Fruit fly (Drosophila melanogaster) whole organism, embryonic: ENCODE results near the gene mus101.

Experiments
- ATbp ChIP-seq: fragments of 200-800 bp; sonication (Bioruptor generic); optimal IDR thresholded peaks from 2 replicates; lab custom pipeline; 2017; ENCODE audit warnings: missing biosample characterization, mild to moderate bottlenecking, missing genetic modification characterization, missing genetic modification reagents
- Atf3 ChIP-seq: fragments of 200-800 bp; sonication (Bioruptor generic); optimal IDR thresholded peaks from 3 replicates; lab custom pipeline; 2016; ENCODE audit warnings: missing biosample characterization, missing genetic modification characterization
- Bgb ChIP-seq: fragments of 200-800 bp; sonication (Bioruptor generic); IDR thresholded peaks from 2 replicates; pipeline ENCODE4 v1.3.6; 2022; ENCODE audit warnings: missing biosample characterization, missing genetic modification characterization; ENCODE audit not compliant: partially characterized antibody
- Bteb2 ChIP-seq: fragments of 200-800 bp; sonication (Bioruptor generic); optimal IDR thresholded peaks from 2 replicates; lab custom pipeline; 2016; ENCODE audit warnings: missing biosample characterization, missing genetic modification characterization
- CG10654 ChIP-seq: fragments of 200-800 bp; sonication (Bioruptor generic); optimal IDR thresholded peaks from 2 replicates; lab custom pipeline; 2016; ENCODE audit warnings: missing biosample characterization, missing genetic modification characterization
- CG11398 ChIP-seq: fragments of 200-800 bp; sonication (Bioruptor generic); optimal IDR thresholded peaks from 2 replicates; lab custom pipeline; 2016; ENCODE audit warnings: missing biosample characterization, missing genetic modification characterization
- CG12071 ChIP-seq: fragments of 200-800 bp; sonication (Bioruptor generic); optimal IDR thresholded peaks from 3 replicates; lab custom pipeline; 2018; ENCODE audit warnings: missing biosample characterization, mild to moderate bottlenecking, missing genetic modification characterization
- CG13624 ChIP-seq: fragments of 200-800 bp; sonication (Bioruptor generic); optimal IDR thresholded peaks from 2 replicates; lab custom pipeline; 2016; ENCODE audit warnings: missing biosample characterization, missing genetic modification characterization
- CG13894 ChIP-seq: fragments of 200-800 bp; sonication (Bioruptor generic); optimal IDR thresholded peaks from 3 replicates; lab custom pipeline; 2018; ENCODE audit warnings: missing biosample characterization, mild to moderate bottlenecking, missing genetic modification characterization, moderate library complexity
- CG14050 ChIP-seq: fragments of 200-800 bp; sonication (Bioruptor generic); IDR thresholded peaks from 3 replicates; pipeline ENCODE4 v1.3.6; 2022; ENCODE audit warnings: missing biosample characterization, missing genetic modification characterization
- CG14710 ChIP-seq: fragments of 200-800 bp; sonication (Bioruptor generic); optimal IDR thresholded peaks from 3 replicates; lab custom pipeline; 2019; ENCODE audit warnings: missing biosample characterization, mild to moderate bottlenecking, missing genetic modification characterization, moderate library complexity
- CG15601 ChIP-seq: fragments of 200-800 bp; sonication (Bioruptor generic); optimal IDR thresholded peaks from 3 replicates; lab custom pipeline; 2019; ENCODE audit warnings: missing biosample characterization, mild to moderate bottlenecking, missing genetic modification characterization, moderate library complexity
- CG17612 ChIP-seq: fragments of 200-800 bp; sonication (Bioruptor generic); IDR thresholded peaks from 2 replicates; pipeline ENCODE4 v1.3.6; 2022; ENCODE audit warnings: missing biosample characterization, missing genetic modification characterization
- CG18619 ChIP-seq: fragments of 200-800 bp; sonication (Bioruptor generic); optimal IDR thresholded peaks from 3 replicates; lab custom pipeline; 2017; ENCODE audit warnings: missing biosample characterization, mild to moderate bottlenecking, missing genetic modification characterization
- CG2129 ChIP-seq: fragments of 200-800 bp; sonication (Bioruptor generic); IDR thresholded peaks from 2 replicates; pipeline ENCODE4 v1.3.6; 2022; ENCODE audit warnings: missing biosample characterization, missing genetic modification characterization; ENCODE audit not compliant: partially characterized antibody
- CG31365 ChIP-seq: fragments of 200-800 bp; sonication (Bioruptor generic); optimal IDR thresholded peaks from 2 replicates; lab custom pipeline; 2018; ENCODE audit warnings: missing biosample characterization, mild to moderate bottlenecking, missing genetic modification characterization
- CG32532 ChIP-seq: fragments of 200-800 bp; sonication (Bioruptor generic); IDR thresholded peaks from 2 replicates; pipeline ENCODE4 v1.3.6; 2022; ENCODE audit warnings: missing biosample characterization, missing genetic modification characterization
- CG32772 ChIP-seq: fragments of 200-800 bp; sonication (Bioruptor generic); IDR thresholded peaks from 2 replicates; pipeline ENCODE4 v1.3.6; 2022; ENCODE audit warnings: missing biosample characterization, missing genetic modification characterization
- CG4404 ChIP-seq: fragments of 200-800 bp; sonication (Bioruptor generic); IDR thresholded peaks from 2 replicates; pipeline ENCODE4 v1.3.6; 2022; ENCODE audit warnings: missing biosample characterization, missing genetic modification characterization
- CG5245 ChIP-seq: fragments of 200-800 bp; sonication (Bioruptor generic); optimal IDR thresholded peaks from 3 replicates; lab custom pipeline; 2016; ENCODE audit warnings: missing biosample characterization, missing genetic modification characterization
- CG8388 ChIP-seq: fragments of 200-800 bp; sonication (Bioruptor generic); optimal IDR thresholded peaks from 2 replicates; lab custom pipeline; 2019; ENCODE audit warnings: missing biosample characterization, mild to moderate bottlenecking, missing genetic modification characterization, moderate library complexity
- CG9817 ChIP-seq: fragments of 200-800 bp; sonication (Bioruptor generic); optimal IDR thresholded peaks from 2 replicates; lab custom pipeline; 2018; ENCODE audit warnings: missing biosample characterization, mild to moderate bottlenecking, missing genetic modification characterization, moderate library complexity
- Camta ChIP-seq: fragments of 200-800 bp; sonication (Bioruptor generic); optimal IDR thresholded peaks from 2 replicates; lab custom pipeline; 2016; ENCODE audit warnings: missing biosample characterization, missing genetic modification characterization
- D19A ChIP-seq: fragments of 200-800 bp; optimal IDR thresholded peaks from 3 replicates; lab custom pipeline; 2019; ENCODE audit warnings: missing biosample characterization, mild to moderate bottlenecking, missing genetic modification characterization, moderate library complexity
- Dbx ChIP-seq: fragments of 200-800 bp; sonication (Bioruptor generic); IDR thresholded peaks from 3 replicates; pipeline ENCODE4 v1.3.6; 2022; ENCODE audit warnings: missing biosample characterization, missing genetic modification characterization
- Deaf1 ChIP-seq: fragments of 200-800 bp; optimal IDR thresholded peaks from 3 replicates; lab custom pipeline; 2019; ENCODE audit warnings: missing biosample characterization, mild to moderate bottlenecking, missing genetic modification characterization, moderate library complexity
- Elba2 ChIP-seq: fragments of 200-800 bp; sonication (Bioruptor generic); optimal IDR thresholded peaks from 3 replicates; lab custom pipeline; 2016; ENCODE audit warnings: missing biosample characterization, missing genetic modification characterization
- Fer1 ChIP-seq: fragments of 200-800 bp; sonication (Bioruptor generic); optimal IDR thresholded peaks from 2 replicates; lab custom pipeline; 2017; ENCODE audit warnings: missing biosample characterization, mild to moderate bottlenecking, missing genetic modification characterization
- Hr3 ChIP-seq: fragments of 200-800 bp; sonication (Bioruptor generic); optimal IDR thresholded peaks from 3 replicates; lab custom pipeline; 2016; ENCODE audit warnings: missing biosample characterization, missing genetic modification characterization
- Opbp ChIP-seq: fragments of 200-800 bp; sonication (Bioruptor generic); IDR thresholded peaks from 3 replicates; pipeline ENCODE4 v1.3.6; 2022; ENCODE audit warnings: missing biosample characterization, missing genetic modification characterization; ENCODE audit not compliant: partially characterized antibody
- bsh ChIP-seq, 2 experiments: fragments of 200-800 bp; sonication (Bioruptor generic); optimal IDR thresholded peaks; 2 replicates each; lab custom pipeline; 2017 to 2018; ENCODE audit warnings: mild to moderate bottlenecking in 2 of 2, missing biosample characterization in 2 of 2, missing genetic modification characterization in 2 of 2, moderate library complexity in 1 of 2
- cato ChIP-seq: fragments of 200-800 bp; sonication (Bioruptor generic); optimal IDR thresholded peaks from 2 replicates; lab custom pipeline; 2016; ENCODE audit warnings: missing biosample characterization, missing genetic modification characterization, borderline replicate concordance
- ci ChIP-seq: fragments of 200-800 bp; sonication (Bioruptor generic); IDR thresholded peaks from 3 replicates; pipeline ENCODE4 v1.3.6; 2022; ENCODE audit warnings: missing biosample characterization, missing genetic modification characterization
- crp ChIP-seq, 2 experiments: fragments of 200-800 bp; sonication (Bioruptor generic); optimal IDR thresholded peaks; 2 replicates in 1 of 2; 3 replicates in 1 of 2; lab custom pipeline; 2017; ENCODE audit warnings: missing biosample characterization in 2 of 2, missing genetic modification characterization in 2 of 2, mild to moderate bottlenecking in 1 of 2, moderate library complexity in 1 of 2
- da ChIP-seq: fragments of 200-800 bp; sonication (Bioruptor generic); optimal IDR thresholded peaks from 2 replicates; lab custom pipeline; 2016; ENCODE audit warnings: missing biosample characterization, missing genetic modification characterization
- en ChIP-seq: fragments of 200-800 bp; sonication (Bioruptor generic); optimal IDR thresholded peaks from 2 replicates; lab custom pipeline; 2016; ENCODE audit warnings: missing biosample characterization, missing genetic modification characterization
- gem ChIP-seq: fragments of 200-800 bp; sonication (Bioruptor generic); optimal IDR thresholded peaks from 2 replicates; lab custom pipeline; 2019; ENCODE audit warnings: missing biosample characterization, mild to moderate bottlenecking, missing genetic modification characterization, moderate library complexity
- gsb ChIP-seq: fragments of 200-800 bp; sonication (Bioruptor generic); IDR thresholded peaks from 2 replicates; pipeline ENCODE4 v1.3.6; 2022; ENCODE audit warnings: missing biosample characterization, missing genetic modification characterization
- gt ChIP-seq: fragments of 200-800 bp; sonication (Bioruptor generic); IDR thresholded peaks from 2 replicates; pipeline ENCODE4 v1.3.6; 2022; ENCODE audit warnings: missing biosample characterization, missing genetic modification characterization
- oc ChIP-seq: fragments of 200-800 bp; sonication (Bioruptor generic); optimal IDR thresholded peaks from 2 replicates; lab custom pipeline; 2018; ENCODE audit warnings: missing biosample characterization, mild to moderate bottlenecking, missing genetic modification characterization, moderate library complexity
- pfk ChIP-seq: fragments of 200-800 bp; sonication (Bioruptor generic); optimal IDR thresholded peaks from 2 replicates; lab custom pipeline; 2018; ENCODE audit warnings: missing biosample characterization, mild to moderate bottlenecking, missing genetic modification characterization, moderate library complexity
- row ChIP-seq: fragments of 200-800 bp; sonication (Bioruptor generic); IDR thresholded peaks from 3 replicates; pipeline ENCODE4 v1.3.6; 2022; ENCODE audit warnings: missing biosample characterization, missing genetic modification characterization
- twi ChIP-seq: fragments of 200-800 bp; optimal IDR thresholded peaks from 2 replicates; lab custom pipeline; 2019; ENCODE audit warnings: missing biosample characterization, mild to moderate bottlenecking, missing genetic modification characterization, moderate library complexity
- wor ChIP-seq: fragments of 200-800 bp; sonication (Bioruptor generic); IDR thresholded peaks from 2 replicates; pipeline ENCODE4 v1.3.6; 2022; ENCODE audit warnings: missing biosample characterization, missing genetic modification characterization
- yki ChIP-seq: fragments of >200 bp; optimal IDR thresholded peaks from 3 replicates; lab custom pipeline; 2018

mus101 gene

DNA sequence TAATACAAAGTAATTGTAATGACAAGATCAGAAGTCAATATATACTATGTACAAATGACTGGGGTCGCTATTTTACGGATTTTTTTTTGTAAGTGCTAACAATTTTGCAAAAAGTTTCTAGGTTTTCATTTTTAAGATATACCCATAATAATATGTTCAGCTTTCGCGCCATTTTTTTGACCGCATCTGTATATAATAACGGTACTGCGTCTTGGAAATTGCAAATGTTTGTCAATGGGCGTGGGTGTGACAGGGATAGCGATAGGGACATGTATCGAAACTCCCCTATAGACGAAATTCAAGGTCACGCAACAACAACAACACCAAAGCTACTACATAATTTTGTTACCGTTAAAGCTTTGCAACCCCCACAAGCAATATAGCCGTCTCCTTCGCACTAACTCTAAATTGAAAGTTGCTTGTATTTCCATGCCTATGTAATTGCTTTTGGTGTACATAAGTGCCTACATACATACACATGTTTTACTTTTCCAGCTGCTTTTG lies 30.5 kb downstream of the mus101 start (continued):
- TF ChIP-seq CG2129 (GFP tag; lab: Robert Waterston, UW) (no peak), CG17612 (GFP tag; lab: Robert Waterston, UW) (no peak), Hr3 (no peak), Bgb (no peak), da (GFP tag; lab: Kevin White, UChicago) (no peak), Dbx (GFP tag; lab: Robert Waterston, UW) (no peak), CG31365 (tag; lab: Kevin White, UChicago) (no peak), CG8388 (GFP tag; lab: Kevin White, UChicago) (no peak), CG10654 (GFP tag; lab: Kevin White, UChicago) (no peak), yki (no peak), Deaf1 (tag; lab: Kevin White, UChicago) (no peak), CG9817 (tag; lab: Kevin White, UChicago) (no peak), gsb (GFP tag; lab: Robert Waterston, UW) (no peak), Atf3 (GFP tag; lab: Kevin White, UChicago) (no peak), gem (tag; lab: Kevin White, UChicago) (peak; percentile 2), cato (GFP tag; lab: Kevin White, UChicago) (no peak), CG15601 (no peak), CG4404 (GFP tag; lab: Robert Waterston, UW) (no peak), twi (tag; lab: Kevin White, UChicago) (no peak), en (GFP tag; lab: Kevin White, UChicago) (no peak), ATbp (no peak), Bteb2 (GFP tag; lab: Kevin White, UChicago) (no peak), CG32772 (GFP tag; lab: Robert Waterston, UW) (no peak), D19A (tag; lab: Kevin White, UChicago) (no peak), gt (GFP tag; lab: Robert Waterston, UW) (no peak), CG13624 (GFP tag; lab: Kevin White, UChicago) (peak; percentile 82), Elba2 (GFP tag; lab: Kevin White, UChicago) (no peak), pfk (GFP tag; lab: Kevin White, UChicago) (no peak), ci (no peak), CG11398 (GFP tag; lab: Kevin White, UChicago) (no peak), CG14710 (tag; lab: Kevin White, UChicago) (no peak), CG12071 (no peak), wor (GFP tag; lab: Robert Waterston, UW) (no peak), Camta (GFP tag; lab: Kevin White, UChicago) (no peak), CG14050 (GFP tag; lab: Robert Waterston, UW) (no peak), Fer1 (GFP tag; lab: Kevin White, UChicago) (peak; percentile 19), CG18619 (GFP tag; lab: Kevin White, UChicago) (peak; percentile 6), CG32532 (GFP tag; lab: Robert Waterston, UW) (peak; percentile 25; the same call in 1 of the 2 replicates), CG13894 (tag; lab: Kevin White, UChicago) (peak; percentile 4), row (0 out of 3 replicates have a peak, but pooled peaks have one; percentile 18), oc (no peak), bsh (GFP tag; optimal IDR thresholded peaks at IDR 0.05; lab: Kevin White, UChicago) (no peak), CG5245 (GFP tag; lab: Kevin White, UChicago) (no peak), crp (GFP tag; optimal IDR thresholded peaks at IDR 0.05; lab: Kevin White, UChicago) (no peak), Opbp (GFP tag; lab: Robert Waterston, UW) (no peak)
